Worm (Caenorhabditis elegans): Measurements from ENCODE around the gene sca-1.

The sca-1 gene

DNA sequence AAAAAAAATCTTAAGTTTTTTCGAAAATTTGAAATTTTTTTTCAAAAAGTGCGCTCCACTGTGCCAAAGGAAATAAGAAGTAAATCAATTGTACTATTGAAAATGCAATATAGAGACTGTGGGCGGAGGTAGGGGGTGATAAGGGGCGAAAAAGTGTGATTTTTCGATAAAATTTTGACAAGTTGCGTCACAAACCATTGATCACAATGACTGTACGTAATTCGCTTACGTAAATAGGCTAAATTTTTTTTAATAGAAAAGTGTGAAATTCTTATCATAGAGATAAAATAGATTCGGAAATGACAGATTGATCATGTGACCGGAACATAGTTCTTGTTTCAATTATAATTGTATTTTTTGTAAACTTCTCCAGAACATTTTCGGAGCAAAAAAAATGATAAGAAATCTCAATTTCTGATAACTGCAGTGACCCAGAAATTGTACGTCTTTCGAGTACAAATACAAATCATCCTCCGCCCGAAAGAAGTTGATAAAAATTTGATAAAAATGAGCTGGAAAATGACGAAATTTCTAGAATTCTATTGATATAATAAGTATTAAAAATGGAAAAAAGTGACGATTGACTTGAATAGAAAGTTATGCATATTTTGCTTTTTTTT, 6.0 kb upstream of the sca-1 start:
- TF ChIP-seq zip-8 (tag; optimal IDR thresholded peaks at IDR 0.05) (peak; percentile 22), ceh-83 (GFP tag; optimal IDR thresholded peaks at IDR 0.05) (no peak)

ce11 chrIII:10820592-10821242, 4.1 kb upstream of the sca-1 start:
- TF ChIP-seq ham-2 (GFP tag; optimal IDR thresholded peaks at IDR 0.05) (no peak), lsy-2 (tag; optimal IDR thresholded peaks at IDR 0.05) (peak; percentile 8), ceh-83 (GFP tag; optimal IDR thresholded peaks at IDR 0.05) (no peak)

ce11 chrIII:10819778-10820177, 3.1 kb upstream of the sca-1 start:
- TF ChIP-seq lin-13 (tag; optimal IDR thresholded peaks at IDR 0.05) (no peak), lin-32 (GFP tag; optimal IDR thresholded peaks at IDR 0.05) (no peak), ztf-11 (tag; optimal IDR thresholded peaks at IDR 0.05) (no peak), cnd-1 (tag; optimal IDR thresholded peaks at IDR 0.05) (peak; percentile 59), nhr-2 (tag; optimal IDR thresholded peaks at IDR 0.05) (no peak), unc-62 (GFP tag; optimal IDR thresholded peaks at IDR 0.05) (peak; percentile 40)

DNA sequence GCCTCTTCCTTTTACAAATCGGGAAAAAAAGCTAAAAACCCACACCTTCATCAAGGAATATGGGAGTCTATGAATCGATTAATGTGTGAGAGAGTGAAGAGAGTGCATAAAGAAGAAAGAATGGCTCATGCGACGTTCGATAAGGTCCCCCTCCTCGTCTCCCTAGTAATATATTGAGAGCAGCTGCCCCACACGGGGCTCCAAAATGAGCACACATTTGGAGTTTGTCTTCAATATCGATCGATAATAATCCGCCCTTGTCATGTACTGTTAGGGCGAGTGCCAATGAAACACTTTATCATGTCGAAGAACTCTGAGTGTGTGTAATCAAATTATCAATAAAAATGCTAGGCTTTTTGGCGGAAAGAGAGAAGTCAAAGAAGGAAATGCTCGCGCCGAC, 2.6 kb upstream of the sca-1 start:
- TF ChIP-seq snpc-4 (tag; optimal IDR thresholded peaks at IDR 0.05): no peak
- peak; percentile 36 for TF ChIP-seq ces-1 (GFP tag; optimal IDR thresholded peaks at IDR 0.05)

ce11 chrIII:10818364-10818763, 1.7 kb upstream of the sca-1 start:
- TF ChIP-seq ceh-39 (tag; optimal IDR thresholded peaks at IDR 0.05): no peak
- TF ChIP-seq sem-2 (GFP tag; optimal IDR thresholded peaks at IDR 0.05): no peak
- TF ChIP-seq hlh-1 (tag; optimal IDR thresholded peaks at IDR 0.05): no peak
- TF ChIP-seq nhr-76 (tag; optimal IDR thresholded peaks at IDR 0.05): no peak
- peak; percentile 50 for TF ChIP-seq blmp-1 (tag; optimal IDR thresholded peaks at IDR 0.05)
- TF ChIP-seq lsy-2 (tag; optimal IDR thresholded peaks at IDR 0.05): no peak
- no peak for TF ChIP-seq flh-1 (GFP tag; optimal IDR thresholded peaks at IDR 0.05)
- peak; percentile 54 for TF ChIP-seq pha-4 (tag; optimal IDR thresholded peaks at IDR 0.05)
- TF ChIP-seq unc-39 (tag; optimal IDR thresholded peaks at IDR 0.05): no peak
- peak; percentile 67 for TF ChIP-seq sptf-1 (tag; optimal IDR thresholded peaks at IDR 0.05)
- TF ChIP-seq elt-3 (tag; optimal IDR thresholded peaks at IDR 0.05): no peak
- no peak for TF ChIP-seq lin-32 (GFP tag; optimal IDR thresholded peaks at IDR 0.05)
- peak; percentile 68 for TF ChIP-seq lin-13 (tag; optimal IDR thresholded peaks at IDR 0.05)
- TF ChIP-seq mep-1 (tag; optimal IDR thresholded peaks at IDR 0.05): peak; percentile 62
- no peak for TF ChIP-seq ces-1 (GFP tag; optimal IDR thresholded peaks at IDR 0.05)
- peak; percentile 54 for TF ChIP-seq cnd-1 (tag; optimal IDR thresholded peaks at IDR 0.05)
- TF ChIP-seq mab-5 (tag; optimal IDR thresholded peaks at IDR 0.05): no peak
- peak; percentile 37 for TF ChIP-seq drap-1 (GFP tag; optimal IDR thresholded peaks at IDR 0.05)
- peak; percentile 50 for TF ChIP-seq nhr-12 (tag; optimal IDR thresholded peaks at IDR 0.05)
- TF ChIP-seq M03D4.4 (tag; optimal IDR thresholded peaks at IDR 0.05): peak; percentile 44

DNA sequence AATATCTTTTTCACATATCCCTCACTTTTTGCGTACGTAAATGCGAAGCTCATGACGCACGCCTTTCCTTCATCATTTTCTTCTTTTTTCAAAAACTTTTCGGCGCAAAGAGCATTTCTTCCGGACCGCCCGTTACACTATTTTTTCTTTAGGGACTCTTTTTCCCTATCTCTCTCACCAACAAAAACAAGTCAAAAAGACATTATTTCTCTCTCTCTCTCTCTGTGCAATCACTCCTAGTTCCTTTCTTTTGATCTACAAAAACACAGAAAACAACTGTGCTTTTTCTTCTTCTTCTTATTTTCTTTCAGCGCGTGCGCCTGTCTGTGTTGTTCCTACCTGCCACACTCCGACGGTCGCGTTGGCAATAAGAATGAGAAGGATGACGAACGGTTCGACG, 605 bp downstream of the sca-1 start:
- peak; percentile 4 for TF ChIP-seq hlh-1 (tag; optimal IDR thresholded peaks at IDR 0.05)
- TF ChIP-seq unc-62 (GFP tag; optimal IDR thresholded peaks at IDR 0.05): peak; percentile 16
- no peak for TF ChIP-seq nhr-76 (tag; optimal IDR thresholded peaks at IDR 0.05)
- TF ChIP-seq tbx-8 (GFP tag; optimal IDR thresholded peaks at IDR 0.05): no peak
- no peak for TF ChIP-seq ces-1 (GFP tag; optimal IDR thresholded peaks at IDR 0.05)
- TF ChIP-seq mab-5 (tag; optimal IDR thresholded peaks at IDR 0.05): no peak
- TF ChIP-seq pha-4 (tag; optimal IDR thresholded peaks at IDR 0.05): no peak
- TF ChIP-seq nhr-28 (tag; optimal IDR thresholded peaks at IDR 0.05): no peak
- no peak for TF ChIP-seq ztf-11 (tag; optimal IDR thresholded peaks at IDR 0.05)
- TF ChIP-seq zip-8 (tag; optimal IDR thresholded peaks at IDR 0.05): no peak
- TF ChIP-seq unc-120 (tag; optimal IDR thresholded peaks at IDR 0.05; ENCODE audit: poor library complexity, severe bottlenecking): no peak
- TF ChIP-seq lin-32 (GFP tag; optimal IDR thresholded peaks at IDR 0.05): no peak

Measured in whole organism, mixed stage, embryonic.